Worm (Caenorhabditis elegans) whole organism, early embryonic: Measurements from ENCODE around the gene tgt-1.

Experiments used
- B0310.2 ChIP-seq: sonication (generic microtip); optimal IDR thresholded peaks from 2 replicates; lab custom pipeline; 2016; ENCODE audit warnings: mild to moderate bottlenecking, missing genetic modification characterization, missing compliant biosample characterization
- F13C5.2 ChIP-seq: sonication (generic microtip); optimal IDR thresholded peaks from 2 replicates; lab custom pipeline; 2017; ENCODE audit warnings: mild to moderate bottlenecking, missing genetic modification characterization, inconsistent platforms, missing compliant biosample characterization
- ama-1 ChIP-seq: fragments of 150-350 bp; optimal IDR thresholded peaks from 2 replicates; lab custom pipeline; 2014
- flt-1 ChIP-seq: fragments of 200-800 bp; sonication (Bioruptor generic); IDR thresholded peaks from 2 replicates; pipeline ENCODE4 v1.3.6; 2022; ENCODE audit warnings: missing genetic modification characterization, missing compliant biosample characterization
- tra-4 ChIP-seq: sonication (generic microtip); optimal IDR thresholded peaks from 2 replicates; lab custom pipeline; 2017; ENCODE audit warnings: missing genetic modification characterization, missing compliant biosample characterization

ce11 chrIV:11911723-11912122 is 47.9 kb downstream of the tgt-1 start, which contains the start of gene VZK822L.2:
- no peak for TF ChIP-seq ama-1 (lab: Kevin White, UChicago)
- TF ChIP-seq flt-1 (GFP tag; lab: Robert Waterston, UW), result no peak
- TF ChIP-seq F13C5.2 (tag; lab: Kevin White, UChicago), result no peak
- no peak for TF ChIP-seq B0310.2 (tag; lab: Kevin White, UChicago)
- no peak for TF ChIP-seq tra-4 (tag; lab: Kevin White, UChicago)
